Fruit fly (Drosophila melanogaster) S2 (cell line): Measurements from ENCODE around the gene sds22.

Source experiments
- CG8478 ChIP-seq: fragments of >200 bp; optimal IDR thresholded peaks from 2 replicates; lab custom pipeline; 2018
- CTCF ChIP-seq, 2 experiments: fragments of >200 bp; optimal IDR thresholded peaks; 2 replicates each; lab custom pipeline; 2018

- TF ChIP-seq CG8478 (lab: Kevin White, UChicago): no peak
- TF ChIP-seq CTCF (optimal IDR thresholded peaks at IDR 0.05; lab: Kevin White, UChicago): no peak
Observed at dm6 chr3R:17379742-17380141, 11.7 kb upstream of the sds22 start, which contains the start of gene lute.
